Worm (Caenorhabditis elegans) whole organism, L4 larva: Measurements from ENCODE around the gene scc-1.

Source experiments
- F10B5.3 ChIP-seq: sonication (generic microtip); optimal IDR thresholded peaks from 2 replicates; lab custom pipeline; 2016; ENCODE audit warnings: mild to moderate bottlenecking, missing genetic modification characterization, missing compliant biosample characterization
- F26F4.8 ChIP-seq: fragments of 200-800 bp; sonication (Bioruptor generic); conservative IDR thresholded peaks from 2 replicates; pipeline ENCODE4 v1.3.6; 2022; ENCODE audit warnings: missing genetic modification characterization, missing compliant biosample characterization
- F37D6.2 ChIP-seq: sonication (generic microtip); optimal IDR thresholded peaks from 2 replicates; lab custom pipeline; 2016; ENCODE audit warnings: mild to moderate bottlenecking, missing genetic modification characterization, missing compliant biosample characterization
- T20F7.1 ChIP-seq: fragments of 200-800 bp; sonication (Bioruptor generic); optimal IDR thresholded peaks from 2 replicates; lab custom pipeline; 2018; ENCODE audit warnings: mild to moderate bottlenecking, missing genetic modification characterization, missing compliant biosample characterization
- T26A8.4 ChIP-seq: fragments of 200-800 bp; sonication (Bioruptor generic); IDR thresholded peaks from 2 replicates; pipeline ENCODE4 v1.3.6; 2022; ENCODE audit warnings: missing genetic modification characterization, missing compliant biosample characterization
- Y105C5A.15 ChIP-seq: fragments of 200-800 bp; sonication (Bioruptor generic); IDR thresholded peaks from 2 replicates; pipeline ENCODE4 v1.3.6; 2022; ENCODE audit warnings: missing genetic modification characterization, missing compliant biosample characterization
- Y5F2A.4 ChIP-seq: fragments of 200-800 bp; sonication (Bioruptor generic); optimal IDR thresholded peaks from 2 replicates; lab custom pipeline; 2018; ENCODE audit warnings: mild to moderate bottlenecking, missing genetic modification characterization, missing compliant biosample characterization
- ZK546.5 ChIP-seq, 2 experiments: sonication (generic microtip); optimal IDR thresholded peaks; 2 replicates each; lab custom pipeline; 2017; ENCODE audit warnings: missing biosample characterization in 2 of 2, missing genetic modification characterization in 2 of 2
- aha-1 ChIP-seq: fragments of 150-350 bp; peaks from one replicate; lab custom pipeline; 2014; ENCODE audit warnings: missing biosample characterization, missing genetic modification characterization
- arid-1 ChIP-seq: fragments of 200-800 bp; sonication (Bioruptor generic); conservative IDR thresholded peaks from 2 replicates; pipeline ENCODE4 v1.3.6; 2022; ENCODE audit warnings: missing genetic modification reagents, missing genetic modification characterization, missing compliant biosample characterization
- attf-4 ChIP-seq: sonication (generic microtip); optimal IDR thresholded peaks from 3 replicates; lab custom pipeline; 2017; ENCODE audit warnings: missing biosample characterization, missing genetic modification characterization
- ceh-20 ChIP-seq: fragments of 200-800 bp; sonication (Bioruptor generic); IDR thresholded peaks from 2 replicates; pipeline ENCODE4 v1.3.6; 2022; ENCODE audit warnings: missing genetic modification reagents, missing genetic modification characterization, missing compliant biosample characterization
- ceh-44 ChIP-seq: fragments of 200-800 bp; sonication (Bioruptor generic); IDR thresholded peaks from 2 replicates; pipeline ENCODE4 v1.3.6; 2022; ENCODE audit warnings: missing genetic modification reagents, missing genetic modification characterization, missing compliant biosample characterization
- ces-1 ChIP-seq: fragments of 150-350 bp; sonication (generic microtip); optimal IDR thresholded peaks from 4 replicates; lab custom pipeline; 2014; ENCODE audit warnings: missing biosample characterization, missing genetic modification reagents, missing genetic modification characterization
- ctbp-1 ChIP-seq: fragments of 200-800 bp; sonication (Bioruptor generic); IDR thresholded peaks from 2 replicates; pipeline ENCODE4 v1.3.6; 2022; ENCODE audit warnings: missing genetic modification reagents, missing genetic modification characterization, missing compliant biosample characterization
- daf-16 ChIP-seq, 3 experiments: sonication (generic microtip); optimal IDR thresholded peaks; 2 replicates each; lab custom pipeline; 2016 to 2017; ENCODE audit warnings: missing genetic modification characterization in 3 of 3, missing genetic modification reagents in 3 of 3, mild to moderate bottlenecking in 2 of 3, missing compliant biosample characterization in 2 of 3, missing biosample characterization in 1 of 3, moderate library complexity in 1 of 3
- daf-8 ChIP-seq: fragments of 200-800 bp; sonication (Bioruptor generic); IDR thresholded peaks from 2 replicates; pipeline ENCODE4 v1.3.6; 2022; ENCODE audit warnings: missing genetic modification characterization, missing compliant biosample characterization
- dmd-6 ChIP-seq: fragments of 200-800 bp; sonication (Bioruptor generic); IDR thresholded peaks from 2 replicates; pipeline ENCODE4 v1.3.6; 2022; ENCODE audit warnings: missing genetic modification reagents, missing genetic modification characterization, missing compliant biosample characterization
- dve-1 ChIP-seq: sonication (generic microtip); optimal IDR thresholded peaks from 2 replicates; lab custom pipeline; 2017; ENCODE audit warnings: antibody characterized with exemption, mild to moderate bottlenecking, missing genetic modification characterization, missing compliant biosample characterization; ENCODE audit not compliant: insufficient read depth
- hlh-11 ChIP-seq: fragments of 200-800 bp; sonication (Bioruptor generic); optimal IDR thresholded peaks from 2 replicates; lab custom pipeline; 2018; ENCODE audit warnings: mild to moderate bottlenecking, missing genetic modification characterization, missing compliant biosample characterization
- hlh-30 ChIP-seq: sonication (generic microtip); optimal IDR thresholded peaks from 2 replicates; lab custom pipeline; 2017; ENCODE audit warnings: antibody characterized with exemption, mild to moderate bottlenecking, missing genetic modification characterization, missing compliant biosample characterization; ENCODE audit not compliant: insufficient read depth
- hmg-1.1 ChIP-seq: fragments of 200-800 bp; sonication (Bioruptor generic); IDR thresholded peaks from 2 replicates; pipeline ENCODE4 v1.3.6; 2022; ENCODE audit warnings: missing genetic modification reagents, missing genetic modification characterization, missing compliant biosample characterization
- lin-1 ChIP-seq: fragments of 200-800 bp; sonication (Bioruptor generic); IDR thresholded peaks from 2 replicates; pipeline ENCODE4 v1.3.6; 2022; ENCODE audit warnings: missing genetic modification reagents, missing genetic modification characterization, missing compliant biosample characterization
- lin-39 ChIP-seq: fragments of 150-350 bp; optimal IDR thresholded peaks from 2 replicates; lab custom pipeline; 2014; ENCODE audit warnings: missing biosample characterization, missing genetic modification reagents, missing genetic modification characterization
- lsy-2 ChIP-seq, 2 experiments: fragments of 150-350 bp in 1 of 2; sonication (generic microtip) in 1 of 2; optimal IDR thresholded peaks; 2 replicates each; lab custom pipeline; 2014 to 2017; ENCODE audit warnings: missing biosample characterization in 2 of 2, missing genetic modification characterization in 2 of 2
- madf-5 ChIP-seq, 2 experiments: fragments of 200-800 bp; sonication (Bioruptor generic); IDR thresholded peaks; 2 replicates each; pipeline ENCODE4 v1.3.6; 2022; ENCODE audit warnings: missing compliant biosample characterization in 2 of 2, missing genetic modification characterization in 2 of 2
- mdt-29 ChIP-seq: fragments of 200-800 bp; sonication (Bioruptor generic); IDR thresholded peaks from 2 replicates; pipeline ENCODE4 v1.3.6; 2022; ENCODE audit warnings: missing genetic modification reagents, missing genetic modification characterization, missing compliant biosample characterization
- mep-1 ChIP-seq: fragments of 150-350 bp; sonication (generic microtip); optimal IDR thresholded peaks from 3 replicates; lab custom pipeline; 2014; ENCODE audit warnings: missing biosample characterization, missing genetic modification characterization
- nhr-11 ChIP-seq: fragments of 150-350 bp; optimal IDR thresholded peaks from 2 replicates; lab custom pipeline; 2014; ENCODE audit warnings: missing biosample characterization, missing genetic modification characterization
- nhr-111 ChIP-seq: fragments of 200-800 bp; sonication (Bioruptor generic); optimal IDR thresholded peaks from 2 replicates; lab custom pipeline; 2018; ENCODE audit warnings: mild to moderate bottlenecking, missing genetic modification characterization, missing compliant biosample characterization
- nhr-28 ChIP-seq: fragments of 150-350 bp; optimal IDR thresholded peaks from 2 replicates; lab custom pipeline; 2014; ENCODE audit warnings: missing biosample characterization, missing genetic modification characterization
- nhr-42 ChIP-seq: fragments of 200-800 bp; sonication (Bioruptor generic); IDR thresholded peaks from 2 replicates; pipeline ENCODE4 v1.3.6; 2022; ENCODE audit warnings: missing genetic modification characterization, missing compliant biosample characterization
- nhr-48 ChIP-seq: sonication (generic microtip); optimal IDR thresholded peaks from 2 replicates; lab custom pipeline; 2016; ENCODE audit warnings: mild to moderate bottlenecking, missing genetic modification characterization, missing compliant biosample characterization
- nhr-77 ChIP-seq: fragments of 150-350 bp; optimal IDR thresholded peaks from 2 replicates; lab custom pipeline; 2014; ENCODE audit warnings: missing biosample characterization, missing genetic modification characterization
- pqm-1 ChIP-seq: sonication (generic microtip); optimal IDR thresholded peaks from 2 replicates; lab custom pipeline; 2017; ENCODE audit warnings: missing biosample characterization, missing genetic modification characterization
- sdz-12 ChIP-seq: fragments of 200-800 bp; sonication (Bioruptor generic); optimal IDR thresholded peaks from 2 replicates; lab custom pipeline; 2018; ENCODE audit warnings: mild to moderate bottlenecking, missing genetic modification characterization, missing compliant biosample characterization
- set-16 ChIP-seq: fragments of 200-800 bp; sonication (Bioruptor generic); IDR thresholded peaks from 2 replicates; pipeline ENCODE4 v1.3.6; 2022; ENCODE audit warnings: missing genetic modification reagents, missing genetic modification characterization, missing compliant biosample characterization
- snpc-1.2 ChIP-seq: fragments of 200-800 bp; sonication (Bioruptor generic); IDR thresholded peaks from 2 replicates; pipeline ENCODE4 v1.3.6; 2022; ENCODE audit warnings: missing genetic modification reagents, missing genetic modification characterization, missing compliant biosample characterization
- tag-97 ChIP-seq: fragments of 200-800 bp; sonication (Bioruptor generic); IDR thresholded peaks from 2 replicates; pipeline ENCODE4 v1.3.6; 2022; ENCODE audit warnings: missing genetic modification characterization, missing compliant biosample characterization
- zfp-2 ChIP-seq: sonication (generic microtip); optimal IDR thresholded peaks from 2 replicates; lab custom pipeline; 2016; ENCODE audit warnings: mild to moderate bottlenecking, missing genetic modification characterization, missing compliant biosample characterization
- zip-2 ChIP-seq: fragments of 150-350 bp; optimal IDR thresholded peaks from 2 replicates; lab custom pipeline; 2014; ENCODE audit warnings: missing biosample characterization, missing genetic modification characterization
- ztf-7 ChIP-seq: fragments of 150-350 bp; optimal IDR thresholded peaks from 2 replicates; lab custom pipeline; 2014; ENCODE audit warnings: missing biosample characterization, missing genetic modification characterization

Gene scc-1

DNA sequence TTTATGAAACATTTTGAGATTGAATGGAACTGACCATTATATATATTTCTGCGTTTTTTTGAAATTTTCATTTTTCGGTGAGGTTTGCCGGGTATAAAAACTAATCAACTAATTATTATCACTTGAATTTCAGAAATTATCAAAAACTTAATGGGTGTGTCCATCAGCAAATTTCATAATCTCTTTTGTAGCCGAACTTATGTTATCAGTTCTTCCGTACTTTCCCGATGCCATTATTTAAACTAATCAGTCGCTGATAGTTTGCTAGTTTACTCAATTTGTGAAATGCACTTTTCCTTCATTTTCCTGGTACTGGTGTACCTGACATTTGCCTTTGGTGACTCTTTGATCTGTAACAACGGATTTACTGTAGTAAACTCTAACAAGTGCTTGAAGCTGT lies 24.3 kb upstream of the scc-1 start:
- no peak for TF ChIP-seq daf-16 (GFP tag; optimal IDR thresholded peaks at IDR 0.05; lab: Kevin White, UChicago)
- TF ChIP-seq daf-16 (tag; optimal IDR thresholded peaks at IDR 0.05; lab: Kevin White, UChicago): peak; percentile 66
- 0 out of 2 replicates have a peak, but pooled peaks have one; percentile 42 for TF ChIP-seq lin-1 (GFP tag; lab: Robert Waterston, UW)
- TF ChIP-seq nhr-77 (tag; lab: Kevin White, UChicago): peak; percentile 45
- peak; percentile 84 for TF ChIP-seq nhr-28
- no peak for TF ChIP-seq mep-1 (tag; lab: Kevin White, UChicago)
- TF ChIP-seq ceh-44 (GFP tag; lab: Robert Waterston, UW): no peak
- TF ChIP-seq Y5F2A.4: no peak
- TF ChIP-seq dmd-6 (GFP tag; lab: Robert Waterston, UW): peak; percentile 70
- TF ChIP-seq hlh-11 (tag; lab: Kevin White, UChicago): peak; percentile 27
- TF ChIP-seq lsy-2 (tag; optimal IDR thresholded peaks at IDR 0.05; lab: Kevin White, UChicago): peak in 1 of 2 experiments; percentile 11
- peak; percentile 98 for TF ChIP-seq pqm-1
- TF ChIP-seq nhr-48: peak; percentile 21

ce11 chrII:4675481-4675880 lies 23.0 kb upstream of the scc-1 start, which contains the start of gene T05A7.3:
TSS of gene T05A7.3 (plus strand) at chrII:4675781.
- TF ChIP-seq set-16 (GFP tag; lab: Robert Waterston, UW): no peak
- TF ChIP-seq F26F4.8 (GFP tag; lab: Robert Waterston, UW): no peak
- TF ChIP-seq mep-1 (tag; lab: Kevin White, UChicago): no peak
- no peak for TF ChIP-seq tag-97 (GFP tag; lab: Robert Waterston, UW)
- no peak for TF ChIP-seq daf-8
- no peak for TF ChIP-seq ctbp-1 (GFP tag; lab: Robert Waterston, UW)
- no peak for TF ChIP-seq F10B5.3 (tag; lab: Kevin White, UChicago)
- no peak for TF ChIP-seq T20F7.1 (GFP tag; lab: Kevin White, UChicago)
- TF ChIP-seq nhr-11 (tag; lab: Kevin White, UChicago): no peak
- TF ChIP-seq ceh-20 (GFP tag; lab: Robert Waterston, UW): no peak
- no peak for TF ChIP-seq ztf-7 (tag; lab: Kevin White, UChicago)
- no peak for TF ChIP-seq nhr-28
- no peak for TF ChIP-seq mdt-29 (GFP tag; lab: Robert Waterston, UW)
- TF ChIP-seq nhr-42 (GFP tag; lab: Robert Waterston, UW): no peak
- no peak for TF ChIP-seq pqm-1
- TF ChIP-seq snpc-1.2 (GFP tag; lab: Robert Waterston, UW): no peak
- no peak for TF ChIP-seq arid-1 (GFP tag; lab: Robert Waterston, UW)

DNA sequence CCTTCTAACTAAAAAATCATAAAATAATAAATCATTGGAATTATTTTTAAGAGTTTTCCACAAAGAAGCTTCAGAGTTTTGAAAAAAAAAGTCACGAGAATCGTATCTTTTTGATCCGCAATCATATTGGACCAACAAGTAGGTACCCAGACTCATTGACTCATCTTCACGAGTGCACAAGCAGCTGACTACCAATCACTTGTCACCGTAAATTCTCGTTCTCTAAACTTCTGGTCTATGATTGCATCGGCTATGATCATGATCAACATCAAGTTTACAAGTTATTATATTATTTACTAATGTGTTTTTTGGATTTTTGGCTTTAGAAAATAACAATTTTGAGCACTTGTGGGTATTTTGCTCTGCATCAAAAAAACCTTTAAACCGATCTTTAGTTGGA lies 22.3 kb upstream of the scc-1 start:
- TF ChIP-seq zfp-2 (tag; lab: Kevin White, UChicago) (no peak), madf-5 (GFP tag; IDR thresholded peaks at IDR 0.05; lab: Robert Waterston, UW) (no peak), dve-1 (no peak), hlh-30 (tag; lab: Kevin White, UChicago) (peak; percentile 23), T26A8.4 (GFP tag; lab: Robert Waterston, UW) (no peak), lin-39 (tag; lab: Kevin White, UChicago) (no peak), Y105C5A.15 (GFP tag; lab: Robert Waterston, UW) (no peak), nhr-111 (no peak), ZK546.5 (tag; optimal IDR thresholded peaks at IDR 0.05; lab: Kevin White, UChicago) (no peak), daf-16 (GFP tag; optimal IDR thresholded peaks at IDR 0.05; lab: Kevin White, UChicago) (peak in 1 of 2 experiments; percentile 19), daf-16 (tag; optimal IDR thresholded peaks at IDR 0.05; lab: Kevin White, UChicago) (no peak)

ce11 chrII:4677916-4678315 lies 20.6 kb upstream of the scc-1 start, which contains the start of gene T05A7.1:
TSS of gene T05A7.1 (plus strand) at chrII:4678216.
- TF ChIP-seq hlh-30 (tag; lab: Kevin White, UChicago) (no peak), F37D6.2 (tag; lab: Kevin White, UChicago) (no peak), hmg-1.1 (GFP tag; lab: Robert Waterston, UW) (no peak), aha-1 (tag; lab: Kevin White, UChicago) (no peak), sdz-12 (no peak), nhr-48 (no peak), attf-4 (no peak), zip-2 (no peak), ces-1 (GFP tag; lab: Kevin White, UChicago) (no peak)
- TF ChIP-seq, all 104 proteins: peak for 0
